Fruit fly (Drosophila melanogaster): Measurements from ENCODE around the gene bif.

bif gene

DNA sequence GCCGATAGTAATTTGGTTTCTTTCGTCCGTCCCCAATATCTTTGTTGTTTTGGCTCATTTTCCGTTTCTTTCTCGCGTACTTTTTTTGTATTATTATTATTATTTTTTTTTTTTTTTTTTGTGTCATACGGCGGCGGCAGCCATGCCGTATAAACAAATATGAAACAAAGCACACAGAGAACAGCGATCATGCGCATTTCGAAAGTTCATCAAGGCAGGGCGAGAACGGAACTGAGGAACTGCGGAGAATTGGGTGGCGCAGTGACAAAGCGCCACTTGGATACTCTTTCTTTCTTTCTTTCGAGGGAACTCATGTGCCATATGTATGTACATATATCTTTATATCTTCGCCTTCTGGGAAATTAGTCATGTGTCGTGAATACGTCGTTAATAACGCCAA is 5.7 kb downstream of the bif start:
- TF ChIP-seq CG10631 (GFP tag; optimal IDR thresholded peaks at IDR 0.05) (peak; percentile 4), dac (GFP tag; optimal IDR thresholded peaks at IDR 0.05) (no peak), CG31627 (GFP tag; optimal IDR thresholded peaks at IDR 0.05) (peak; percentile 5), CG6276 (GFP tag; optimal IDR thresholded peaks at IDR 0.05) (no peak), CG1621 (tag; optimal IDR thresholded peaks at IDR 0.05) (peak; percentile 34), CG11902 (GFP tag; optimal IDR thresholded peaks at IDR 0.05) (no peak), fd85E (GFP tag; optimal IDR thresholded peaks at IDR 0.05) (no peak), eg (GFP tag; IDR thresholded peaks at IDR 0.05) (peak; percentile 56; the same call in 1 of the 3 replicates), CG15336 (GFP tag; IDR thresholded peaks at IDR 0.05) (0 out of 2 replicates have a peak, but pooled peaks have one; percentile 31), Ets21C (GFP tag; optimal IDR thresholded peaks at IDR 0.05) (no peak), CG6163 (GFP tag; IDR thresholded peaks at IDR 0.05) (peak; percentile 80), fd59A (GFP tag; optimal IDR thresholded peaks at IDR 0.05) (peak; percentile 12), acj6 (GFP tag; optimal IDR thresholded peaks at IDR 0.05) (peak; percentile 31), vri (GFP tag; optimal IDR thresholded peaks at IDR 0.05) (peak; percentile 60), Lpt (GFP tag; optimal IDR thresholded peaks at IDR 0.05) (no peak), CG6854 (GFP tag; optimal IDR thresholded peaks at IDR 0.05) (peak; percentile 11), Hr39 (GFP tag; optimal IDR thresholded peaks at IDR 0.05) (peak; percentile 14), Hr4 (GFP tag; optimal IDR thresholded peaks at IDR 0.05) (no peak), CG10669 (GFP tag; optimal IDR thresholded peaks at IDR 0.05) (peak; percentile 40), CG32006 (GFP tag; optimal IDR thresholded peaks at IDR 0.05) (peak; percentile 30), svp (GFP tag) (peak; percentile 78), CG8319 (GFP tag; optimal IDR thresholded peaks at IDR 0.05) (no peak), OdsH (GFP tag; optimal IDR thresholded peaks at IDR 0.05) (peak; percentile 22), spab (GFP tag; optimal IDR thresholded peaks at IDR 0.05) (no peak), Smox (GFP tag; optimal IDR thresholded peaks at IDR 0.05) (peak; percentile 30), CG8632 (GFP tag; optimal IDR thresholded peaks at IDR 0.05) (peak; percentile 35), CG3919 (GFP tag; optimal IDR thresholded peaks at IDR 0.05) (peak; percentile 15), lz (GFP tag; optimal IDR thresholded peaks at IDR 0.05) (no peak), Hr38 (GFP tag; optimal IDR thresholded peaks at IDR 0.05) (no peak), fkh (GFP tag; optimal IDR thresholded peaks at IDR 0.05) (peak; percentile 53), CG11294 (GFP tag; IDR thresholded peaks at IDR 0.05) (no peak), CG11762 (GFP tag; optimal IDR thresholded peaks at IDR 0.05; ENCODE audit: insufficient read depth) (peak; percentile 1), Eip78C (GFP tag) (peak; percentile 61), topi (GFP tag; optimal IDR thresholded peaks at IDR 0.05) (peak; percentile 11), Sox14 (GFP tag; optimal IDR thresholded peaks at IDR 0.05) (peak; percentile 69), Sox15 (GFP tag; optimal IDR thresholded peaks at IDR 0.05) (no peak), cyc (GFP tag; optimal IDR thresholded peaks at IDR 0.05) (peak; percentile 20), ss (GFP tag; optimal IDR thresholded peaks at IDR 0.05) (peak; percentile 21 to 62), Met (GFP tag; optimal IDR thresholded peaks at IDR 0.05) (no peak), CG7368 (GFP tag; optimal IDR thresholded peaks at IDR 0.05) (no peak), Gug (GFP tag; IDR thresholded peaks at IDR 0.05) (no peak), esn (GFP tag; optimal IDR thresholded peaks at IDR 0.05) (peak; percentile 34), CG9139 (GFP tag; optimal IDR thresholded peaks at IDR 0.05) (peak; percentile 28), CG3032 (tag; optimal IDR thresholded peaks at IDR 0.05) (peak; percentile 24), achi (GFP tag; optimal IDR thresholded peaks at IDR 0.05) (peak; percentile 34), Eip93F (GFP tag; optimal IDR thresholded peaks at IDR 0.05) (peak; percentile 84), CG6792 (GFP tag; optimal IDR thresholded peaks at IDR 0.05) (peak; percentile 19), Ets96B (tag; optimal IDR thresholded peaks at IDR 0.05) (peak; percentile 31), Eip75B (GFP tag; optimal IDR thresholded peaks at IDR 0.05) (peak; percentile 32), CG8119 (GFP tag; IDR thresholded peaks at IDR 0.05) (peak; percentile 60; the same call in 2 of the 3 replicates), net (GFP tag; optimal IDR thresholded peaks at IDR 0.05) (peak; percentile 30), CG34406 (GFP tag; optimal IDR thresholded peaks at IDR 0.05) (peak; percentile 46), CG6808 (GFP tag; optimal IDR thresholded peaks at IDR 0.05) (peak; percentile 39)
